Worm (Caenorhabditis elegans) whole organism, L4/young adult: ENCODE results near the gene ppk-2.

ENCODE experiments used
- W03F9.2 ChIP-seq: fragments of 150-350 bp; optimal IDR thresholded peaks from 2 replicates; lab custom pipeline; 2014; ENCODE audit warnings: missing biosample characterization, missing genetic modification characterization
- dao-5 ChIP-seq: sonication (generic microtip); optimal IDR thresholded peaks from 2 replicates; lab custom pipeline; 2016; ENCODE audit warnings: missing genotype, missing genetic modification characterization, moderate library complexity, missing compliant biosample characterization
- him-1 ChIP-seq: sonication (generic microtip); optimal IDR thresholded peaks from 2 replicates; lab custom pipeline; 2016; ENCODE audit warnings: missing genotype, missing genetic modification reagents, missing genetic modification characterization, missing compliant biosample characterization

The ppk-2 gene

DNA sequence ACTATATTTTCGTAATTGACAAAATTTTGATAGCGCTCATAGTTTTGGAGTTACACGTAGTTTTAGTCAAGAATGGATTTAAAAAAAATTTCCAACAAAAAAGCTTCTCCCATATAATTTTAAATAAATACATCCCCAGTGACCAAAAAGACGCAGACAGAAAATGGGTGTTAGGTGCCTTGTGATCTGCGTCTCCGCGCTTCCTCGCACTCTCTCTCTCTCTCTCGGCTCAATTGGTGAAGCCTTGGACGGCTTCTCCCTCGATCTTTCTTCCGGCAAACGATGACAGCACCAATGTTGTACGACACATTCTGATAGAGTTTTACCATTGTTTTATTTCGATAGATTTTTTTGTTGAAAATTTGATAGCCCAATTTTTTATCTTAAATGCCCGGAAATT, 27.9 kb downstream of the ppk-2 start:
- TF ChIP-seq dao-5 (tag; lab: Kevin White, UChicago) (no peak), him-1 (tag; lab: Kevin White, UChicago) (no peak), W03F9.2 (tag; lab: Kevin White, UChicago) (no peak)

DNA sequence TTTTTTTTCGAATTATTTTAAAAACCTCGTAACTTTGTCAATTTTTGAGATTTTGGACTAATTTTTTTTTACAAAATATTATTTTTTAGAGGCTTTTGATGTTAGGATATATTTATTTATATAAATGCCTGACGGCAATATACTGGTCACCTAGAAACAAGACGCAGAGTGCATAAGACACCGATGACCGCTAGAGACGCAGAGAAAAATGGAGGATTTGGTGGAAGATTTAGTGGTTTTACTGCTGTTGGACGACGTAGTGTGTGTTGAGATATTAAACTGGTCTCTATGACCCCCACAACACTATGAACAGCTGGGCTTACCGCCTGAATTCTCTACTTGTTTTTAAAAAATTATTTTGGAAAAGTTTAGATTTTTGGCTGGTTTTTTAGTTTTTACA, 30.0 kb downstream of the ppk-2 start:
- TF ChIP-seq W03F9.2 (tag; lab: Kevin White, UChicago), result no peak
- no peak for TF ChIP-seq him-1 (tag; lab: Kevin White, UChicago)
- no peak for TF ChIP-seq dao-5 (tag; lab: Kevin White, UChicago)

ce11 chrIII:2133928-2134327, 31.8 kb downstream of the ppk-2 start:
- TF ChIP-seq him-1 (tag; lab: Kevin White, UChicago) (no peak), dao-5 (tag; lab: Kevin White, UChicago) (no peak), W03F9.2 (tag; lab: Kevin White, UChicago) (no peak)

ce11 chrIII:2137490-2137889, 35.4 kb downstream of the ppk-2 start:
- TF ChIP-seq dao-5 (tag; lab: Kevin White, UChicago) (no peak), W03F9.2 (tag; lab: Kevin White, UChicago) (no peak), him-1 (tag; lab: Kevin White, UChicago) (no peak)

- TF ChIP-seq W03F9.2 (tag; lab: Kevin White, UChicago), result no peak
- no peak for TF ChIP-seq him-1 (tag; lab: Kevin White, UChicago)
- TF ChIP-seq dao-5 (tag; lab: Kevin White, UChicago), result no peak
Measured at ce11 chrIII:2150555-2150954, 48.5 kb downstream of the ppk-2 start.

DNA sequence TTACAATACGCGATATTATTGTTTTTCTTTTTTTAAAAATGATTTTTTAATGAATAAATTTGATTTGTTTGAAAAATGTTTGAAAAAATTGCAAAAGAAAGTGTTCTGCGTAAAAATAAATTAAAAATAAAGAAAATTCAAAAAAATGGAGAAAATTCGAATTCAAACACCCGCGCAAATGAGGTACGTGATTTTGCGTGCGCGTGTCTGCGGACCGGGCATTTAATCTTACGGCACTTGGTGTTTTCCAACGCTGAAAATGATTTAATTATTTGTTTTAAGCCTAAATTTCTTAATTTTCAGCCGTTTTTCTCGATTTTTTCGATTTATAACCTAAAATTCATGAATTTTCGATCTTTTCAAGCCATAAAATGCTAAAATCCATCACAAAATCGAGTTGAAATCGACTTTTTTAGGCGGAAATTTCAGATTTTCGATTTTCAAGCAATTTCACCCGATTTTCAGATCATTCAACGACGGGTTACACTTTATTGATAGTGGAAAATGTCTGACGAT, 49.4 kb downstream of the ppk-2 start, which contains the start of gene gcn-1:
gcn-1 (plus strand) TSS at position 466 of the 516 bp plus-strand sequence.
- TF ChIP-seq him-1 (tag; lab: Kevin White, UChicago) (no peak), W03F9.2 (tag; lab: Kevin White, UChicago) (peak; percentile 25), dao-5 (tag; lab: Kevin White, UChicago) (no peak)
